Fruit fly (Drosophila melanogaster): Measurements from ENCODE around the gene Hsp70Aa.

The Hsp70Aa gene

DNA sequence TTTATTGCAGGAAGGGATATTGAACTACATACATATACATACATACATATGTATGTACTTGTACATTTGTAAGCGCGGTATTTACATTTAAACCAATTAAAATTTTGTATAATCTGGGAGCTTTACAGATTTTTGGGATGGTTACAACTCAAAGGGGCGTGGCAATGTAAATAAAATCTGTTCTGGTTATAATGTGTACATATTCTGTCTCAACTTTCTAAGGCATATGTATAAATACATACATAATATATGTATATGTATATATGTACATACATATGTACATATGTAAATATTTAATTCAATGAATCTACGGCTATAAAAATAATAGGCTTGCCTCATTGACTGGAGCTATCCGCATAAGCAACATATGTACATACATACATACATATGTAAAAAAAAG lies 1.0 kb upstream of the Hsp70Aa start:
- TF ChIP-seq Hr96 (GFP tag; optimal IDR thresholded peaks at IDR 0.05) = no peak
- no peak for TF ChIP-seq tj (GFP tag; optimal IDR thresholded peaks at IDR 0.05)
- TF ChIP-seq Crg-1 (GFP tag; optimal IDR thresholded peaks at IDR 0.05) = no peak
- TF ChIP-seq CG1620 (GFP tag; optimal IDR thresholded peaks at IDR 0.05) = no peak
- no peak for TF ChIP-seq CG33017 (tag; optimal IDR thresholded peaks at IDR 0.05)
- TF ChIP-seq CG12768 (GFP tag; optimal IDR thresholded peaks at IDR 0.05) = no peak
- TF ChIP-seq CG7101 (tag; optimal IDR thresholded peaks at IDR 0.05) = no peak
- TF ChIP-seq bab1 (GFP tag; optimal IDR thresholded peaks at IDR 0.05) = no peak
- TF ChIP-seq CG5204 (GFP tag; optimal IDR thresholded peaks at IDR 0.05) = no peak

dm6 chr3R:11949387-11950029 lies 6.8 kb downstream of the Hsp70Aa start, which contains the start of gene CG31211:
Gene CG31211, plus strand, starts transcription at chr3R:11949680.
- no peak for TF ChIP-seq CG14711 (tag; optimal IDR thresholded peaks at IDR 0.05)
- no peak for TF ChIP-seq toe (GFP tag; optimal IDR thresholded peaks at IDR 0.05)
- TF ChIP-seq CG5204 (GFP tag; optimal IDR thresholded peaks at IDR 0.05) = peak; percentile 16
- TF ChIP-seq tj (GFP tag; optimal IDR thresholded peaks at IDR 0.05) = no peak
- peak; percentile 35 for TF ChIP-seq ovo (GFP tag; optimal IDR thresholded peaks at IDR 0.05)

- TF ChIP-seq tj (GFP tag; optimal IDR thresholded peaks at IDR 0.05) (peak; percentile 49), toe (GFP tag; optimal IDR thresholded peaks at IDR 0.05) (no peak), Mnt (GFP tag; optimal IDR thresholded peaks at IDR 0.05) (peak; percentile 41), CG7045 (GFP tag; optimal IDR thresholded peaks at IDR 0.05) (no peak)
Measured at dm6 chr3R:11948903-11949358, 7.4 kb downstream of the Hsp70Aa start, which contains the start of gene Cad87A. Gene Cad87A, minus strand, starts transcription at chr3R:11949129.

- TF ChIP-seq CG11617 (GFP tag; optimal IDR thresholded peaks at IDR 0.05) = no peak
Measured at dm6 chr3R:11947959-11948358, 8.4 kb downstream of the Hsp70Aa start.

dm6 chr3R:11947079-11947869 lies 9.1 kb downstream of the Hsp70Aa start:
- peak; percentile 92 for TF ChIP-seq pad (GFP tag; optimal IDR thresholded peaks at IDR 0.05)
- no peak for TF ChIP-seq CG1620 (GFP tag; optimal IDR thresholded peaks at IDR 0.05)
- TF ChIP-seq bab1 (GFP tag; optimal IDR thresholded peaks at IDR 0.05) = peak; percentile 24
- TF ChIP-seq ovo (GFP tag; optimal IDR thresholded peaks at IDR 0.05) = peak; percentile 93
- peak; percentile 87 for TF ChIP-seq tj (GFP tag; optimal IDR thresholded peaks at IDR 0.05)

dm6 chr3R:11945450-11946317 lies 10.7 kb downstream of the Hsp70Aa start:
- no peak for TF ChIP-seq kay (GFP tag; ENCODE audit: borderline replicate concordance)

DNA sequence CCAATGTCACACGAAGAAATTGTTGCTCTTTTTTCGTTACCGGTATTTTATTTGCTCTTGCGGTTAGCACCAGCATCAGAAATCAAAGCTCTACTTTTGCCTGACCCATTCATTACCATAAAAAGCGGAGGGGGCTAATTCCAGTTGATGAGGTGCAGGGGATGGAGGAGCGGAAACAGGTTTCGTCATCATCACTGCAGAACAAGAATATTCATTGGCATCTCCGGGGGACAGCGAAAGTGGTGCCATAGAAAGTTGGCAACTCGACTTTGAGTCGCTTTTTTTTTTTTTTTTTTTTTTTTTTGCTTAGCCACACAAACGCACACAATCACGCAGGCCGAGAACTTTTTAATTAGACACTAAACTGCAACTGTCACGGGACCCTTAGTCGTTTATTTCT lies 15.2 kb downstream of the Hsp70Aa start:
- TF ChIP-seq CG7045 (GFP tag; optimal IDR thresholded peaks at IDR 0.05) (no peak), CG14711 (tag; optimal IDR thresholded peaks at IDR 0.05) (no peak), kay (GFP tag; ENCODE audit: borderline replicate concordance) (no peak), CG33017 (tag; optimal IDR thresholded peaks at IDR 0.05) (no peak), Mnt (GFP tag; optimal IDR thresholded peaks at IDR 0.05) (no peak), cic (GFP tag; optimal IDR thresholded peaks at IDR 0.05) (no peak), CG5204 (GFP tag; optimal IDR thresholded peaks at IDR 0.05) (no peak), ovo (GFP tag; optimal IDR thresholded peaks at IDR 0.05) (no peak), Crg-1 (GFP tag; optimal IDR thresholded peaks at IDR 0.05) (no peak), CG12768 (GFP tag; optimal IDR thresholded peaks at IDR 0.05) (no peak), CG1620 (GFP tag; optimal IDR thresholded peaks at IDR 0.05) (no peak), Clk (GFP tag; optimal IDR thresholded peaks at IDR 0.05) (no peak), tj (GFP tag; optimal IDR thresholded peaks at IDR 0.05) (no peak), toe (GFP tag; optimal IDR thresholded peaks at IDR 0.05) (no peak), Hr96 (GFP tag; optimal IDR thresholded peaks at IDR 0.05) (no peak), pad (GFP tag; optimal IDR thresholded peaks at IDR 0.05) (no peak), bab1 (GFP tag; optimal IDR thresholded peaks at IDR 0.05) (no peak)
